Worm (Caenorhabditis elegans): ENCODE data around the gene R07G3.7.

DNA sequence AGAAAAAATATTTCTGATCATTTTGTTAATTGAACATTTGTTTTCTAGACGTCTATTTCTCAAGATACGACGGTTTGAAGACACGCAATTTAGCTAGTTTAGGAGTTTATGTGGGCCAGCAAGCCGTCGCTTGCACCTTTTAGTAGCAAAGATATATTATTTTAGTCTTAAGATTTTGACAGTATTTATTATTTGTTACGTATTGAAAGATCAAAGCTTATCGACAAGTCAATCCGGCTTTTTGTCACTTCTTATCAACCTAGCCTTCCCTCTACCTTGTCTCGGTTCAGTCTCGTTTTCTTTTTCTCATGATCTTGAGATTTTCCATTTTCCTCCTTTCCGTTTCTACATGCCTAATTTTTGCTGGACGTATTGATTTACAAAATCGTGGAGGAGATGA lies 39.4 kb downstream of the R07G3.7 start, which contains the start of gene F35D2.2:
- no peak for TF ChIP-seq ceh-19 (GFP tag; optimal IDR thresholded peaks at IDR 0.05)
- no peak for TF ChIP-seq unc-3 (GFP tag; conservative IDR thresholded peaks at IDR 0.05)
- no peak for TF ChIP-seq unc-3 (tag; optimal IDR thresholded peaks at IDR 0.05)
- no peak for TF ChIP-seq lin-11 (tag; optimal IDR thresholded peaks at IDR 0.05)
- no peak for TF ChIP-seq ceh-18 (tag; optimal IDR thresholded peaks at IDR 0.05)
- no peak for TF ChIP-seq dmd-4 (tag; optimal IDR thresholded peaks at IDR 0.05; ENCODE audit: borderline replicate concordance)
- no peak for TF ChIP-seq ets-4 (tag; optimal IDR thresholded peaks at IDR 0.05)
- TF ChIP-seq hlh-6 (tag; optimal IDR thresholded peaks at IDR 0.05), result no peak
- no peak for TF ChIP-seq eyg-1 (tag; optimal IDR thresholded peaks at IDR 0.05)
